Worm (Caenorhabditis elegans): ENCODE measurements around the gene spig-7.

spig-7 gene

ce11 chrV:1474486-1475125, 20.0 kb upstream of the spig-7 start, which contains the start of the genes F53E2.2 and unc-60 (continued):
- TF ChIP-seq mxl-2 (GFP tag; conservative IDR thresholded peaks at IDR 0.05) (no peak), unc-130 (GFP tag; optimal IDR thresholded peaks at IDR 0.05) (no peak), snpc-1.2 (GFP tag; IDR thresholded peaks at IDR 0.05) (0 out of 2 replicates have a peak, but pooled peaks have one; percentile 13), madf-5 (GFP tag; IDR thresholded peaks at IDR 0.05) (0 out of 4 replicates have a peak, but pooled peaks of 1 of the 2 experiments have one; percentile 36), ctbp-1 (GFP tag; IDR thresholded peaks at IDR 0.05) (peak; percentile 38), nhr-48 (tag; optimal IDR thresholded peaks at IDR 0.05) (peak; percentile 4), fos-1 (tag; optimal IDR thresholded peaks at IDR 0.05) (no peak), attf-4 (tag; optimal IDR thresholded peaks at IDR 0.05) (no peak), dve-1 (tag; optimal IDR thresholded peaks at IDR 0.05; ENCODE audit: insufficient read depth) (peak; percentile 45), gei-8 (GFP tag; optimal IDR thresholded peaks at IDR 0.05) (no peak), rbr-2 (tag; optimal IDR thresholded peaks at IDR 0.05) (peak; percentile 84), nhr-11 (tag; optimal IDR thresholded peaks at IDR 0.05) (no peak), pqm-1 (tag; optimal IDR thresholded peaks at IDR 0.05) (no peak), mes-2 (tag; optimal IDR thresholded peaks at IDR 0.05; ENCODE audit: poor library complexity, severe bottlenecking) (peak; percentile 76), R02D3.7 (tag; optimal IDR thresholded peaks at IDR 0.05) (no peak), duxl-1 (tag; optimal IDR thresholded peaks at IDR 0.05; ENCODE audit: poor library complexity) (no peak)

- TF ChIP-seq aly-2 (tag; optimal IDR thresholded peaks at IDR 0.05) (no peak), zfp-2 (tag; optimal IDR thresholded peaks at IDR 0.05) (no peak), snpc-1.2 (GFP tag; IDR thresholded peaks at IDR 0.05) (no peak), ceh-20 (GFP tag; IDR thresholded peaks at IDR 0.05) (no peak), egl-43 (GFP tag; IDR thresholded peaks at IDR 0.05) (no peak), nhr-25 (tag; optimal IDR thresholded peaks at IDR 0.05; ENCODE audit: borderline replicate concordance, insufficient read depth) (no peak), lin-29 (GFP tag; IDR thresholded peaks at IDR 0.05) (no peak), skn-1 (tag; optimal IDR thresholded peaks at IDR 0.05) (no peak), T26A8.4 (GFP tag; IDR thresholded peaks at IDR 0.05) (no peak), arid-1 (GFP tag; conservative IDR thresholded peaks at IDR 0.05) (peak; percentile 36; the same call in 1 of the 2 replicates), tra-1 (GFP tag; IDR thresholded peaks at IDR 0.05) (no peak), egl-27 (tag; optimal IDR thresholded peaks at IDR 0.05) (no peak), nhr-28 (tag; optimal IDR thresholded peaks at IDR 0.05) (no peak), lin-38 (GFP tag; IDR thresholded peaks at IDR 0.05) (peak; percentile 47; the same call in 1 of the 2 replicates), tag-97 (GFP tag; IDR thresholded peaks at IDR 0.05) (no peak), spr-3 (GFP tag; optimal IDR thresholded peaks at IDR 0.05) (no peak), unc-130 (GFP tag; optimal IDR thresholded peaks at IDR 0.05) (no peak), dpl-1 (GFP tag; optimal IDR thresholded peaks at IDR 0.05) (no peak), F49E8.2 (tag; optimal IDR thresholded peaks at IDR 0.05; ENCODE audit: borderline replicate concordance) (no peak), sdz-12 (GFP tag; optimal IDR thresholded peaks at IDR 0.05) (no peak), nhr-77 (tag; optimal IDR thresholded peaks at IDR 0.05) (no peak), mxl-2 (GFP tag; conservative IDR thresholded peaks at IDR 0.05) (no peak), lin-1 (GFP tag; IDR thresholded peaks at IDR 0.05) (no peak), mep-1 (tag; optimal IDR thresholded peaks at IDR 0.05) (peak; percentile 1), saeg-2 (GFP tag; IDR thresholded peaks at IDR 0.05) (no peak), Y105C5A.15 (GFP tag; IDR thresholded peaks at IDR 0.05) (0 out of 2 replicates have a peak, but pooled peaks have one; percentile 16)
These were observed 18.2 kb upstream of the spig-7 start for ce11 chrV:1476284-1476792.

Measured in whole organism, L4 larva.